Fruit fly (Drosophila melanogaster): ENCODE results near the gene Spn77Bc.
A peak's percentile ranks its signal among the peaks of the same experiment; 100 is the strongest.

Gene Spn77Bc

dm6 chr3L:20309758-20310733 is 32.4 kb upstream of the Spn77Bc start (continued):
- peak; percentile 52 for TF ChIP-seq tin (GFP tag; optimal IDR thresholded peaks at IDR 0.05)
- no peak for TF ChIP-seq Drgx (GFP tag; IDR thresholded peaks at IDR 0.05)
- no peak for TF ChIP-seq CG18011 (GFP tag; optimal IDR thresholded peaks at IDR 0.05)
- peak; percentile 57; the same call in 1 of the 3 replicates for TF ChIP-seq mld (GFP tag; IDR thresholded peaks at IDR 0.05; ENCODE audit: partially characterized antibody)
- peak; percentile 65 for TF ChIP-seq HLH54F (GFP tag; optimal IDR thresholded peaks at IDR 0.05)
- peak; percentile 5 for TF ChIP-seq p53 (GFP tag; optimal IDR thresholded peaks at IDR 0.05)
- peak; percentile 85 for TF ChIP-seq CG34224 (GFP tag; IDR thresholded peaks at IDR 0.05; ENCODE audit: partially characterized antibody)
- peak; percentile 40 for TF ChIP-seq CG8089 (GFP tag; optimal IDR thresholded peaks at IDR 0.05)
- peak; percentile 71 for TF ChIP-seq Antp (GFP tag; optimal IDR thresholded peaks at IDR 0.05)
- no peak for TF ChIP-seq CG17328 (GFP tag; IDR thresholded peaks at IDR 0.05)
- TF ChIP-seq pan (optimal IDR thresholded peaks at IDR 0.05): no peak
- no peak for TF ChIP-seq pan (GFP tag; optimal IDR thresholded peaks at IDR 0.05 in 1 of 2, IDR thresholded peaks at IDR 0.05 in 1 of 2)
- peak; percentile 72; the same call in 2 of the 3 replicates for TF ChIP-seq CG11456 (GFP tag; IDR thresholded peaks at IDR 0.05)
- no peak for TF ChIP-seq PHDP (tag; optimal IDR thresholded peaks at IDR 0.05)
- no peak for TF ChIP-seq CG4730 (GFP tag; IDR thresholded peaks at IDR 0.05)
- no peak for TF ChIP-seq Oaz (GFP tag; IDR thresholded peaks at IDR 0.05)
- TF ChIP-seq slp2 (GFP tag; optimal IDR thresholded peaks at IDR 0.05): peak; percentile 34
- TF ChIP-seq Vsx1 (GFP tag; optimal IDR thresholded peaks at IDR 0.05): no peak
- peak; percentile 65 for TF ChIP-seq fu2 (GFP tag; optimal IDR thresholded peaks at IDR 0.05)
- no peak for TF ChIP-seq CG7556 (GFP tag; optimal IDR thresholded peaks at IDR 0.05)
- TF ChIP-seq cad (GFP tag; optimal IDR thresholded peaks at IDR 0.05): no peak
- peak; percentile 39 for TF ChIP-seq ems (GFP tag; optimal IDR thresholded peaks at IDR 0.05)
- no peak for TF ChIP-seq Eip74EF (GFP tag; optimal IDR thresholded peaks at IDR 0.05)
- no peak for TF ChIP-seq pb (GFP tag; optimal IDR thresholded peaks at IDR 0.05)
- TF ChIP-seq fru (optimal IDR thresholded peaks at IDR 0.05): no peak
- no peak for TF ChIP-seq CG17385 (GFP tag; optimal IDR thresholded peaks at IDR 0.05)
- no peak for TF ChIP-seq ham (GFP tag; IDR thresholded peaks at IDR 0.05)
- TF ChIP-seq wdn (GFP tag; IDR thresholded peaks at IDR 0.05): peak; percentile 43; the same call in 1 of the 2 replicates
- TF ChIP-seq Hmr (GFP tag; optimal IDR thresholded peaks at IDR 0.05): peak; percentile 59
- peak; percentile 36 for TF ChIP-seq grau (tag; optimal IDR thresholded peaks at IDR 0.05)
- peak; percentile 71 for TF ChIP-seq HLH4C (GFP tag; IDR thresholded peaks at IDR 0.05; ENCODE audit: partially characterized antibody)
- TF ChIP-seq zen (tag; optimal IDR thresholded peaks at IDR 0.05): peak; percentile 3
- peak; percentile 91 for TF ChIP-seq HmgD (GFP tag; optimal IDR thresholded peaks at IDR 0.05)
- peak; percentile 43 for TF ChIP-seq shn (GFP tag; optimal IDR thresholded peaks at IDR 0.05)
- no peak for TF ChIP-seq seq (GFP tag; IDR thresholded peaks at IDR 0.05)
- TF ChIP-seq CG4854 (GFP tag; optimal IDR thresholded peaks at IDR 0.05): peak; percentile 38
- peak; percentile 89 for TF ChIP-seq CG3847 (GFP tag; IDR thresholded peaks at IDR 0.05)
- 0 out of 2 replicates have a peak, but pooled peaks have one; percentile 22 for TF ChIP-seq CG10959 (GFP tag; IDR thresholded peaks at IDR 0.05)
- no peak for TF ChIP-seq lov (optimal IDR thresholded peaks at IDR 0.05)
- no peak for TF ChIP-seq lov (GFP tag; IDR thresholded peaks at IDR 0.05)
- peak; percentile 44 for TF ChIP-seq CG12769 (tag; optimal IDR thresholded peaks at IDR 0.05)
- TF ChIP-seq CG9797 (GFP tag; optimal IDR thresholded peaks at IDR 0.05): peak; percentile 98
- peak; percentile 2 for TF ChIP-seq CG7987 (GFP tag; optimal IDR thresholded peaks at IDR 0.05)
- peak; percentile 5 for TF ChIP-seq Meics (GFP tag; optimal IDR thresholded peaks at IDR 0.05)
- TF ChIP-seq CG10147 (GFP tag; optimal IDR thresholded peaks at IDR 0.05): no peak
- TF ChIP-seq CG12659 (GFP tag; optimal IDR thresholded peaks at IDR 0.05): peak; percentile 73
- TF ChIP-seq fd3F (GFP tag; optimal IDR thresholded peaks at IDR 0.05): no peak
- no peak for TF ChIP-seq CG13424 (tag; optimal IDR thresholded peaks at IDR 0.05)
- peak; percentile 87 for TF ChIP-seq knrl (GFP tag; IDR thresholded peaks at IDR 0.05; ENCODE audit: partially characterized antibody)
